Fruit fly (Drosophila melanogaster) whole organism, embryonic: ENCODE results near the gene Etl1.

Experiments
- Aef1 ChIP-seq: fragments of 200-800 bp; sonication (Bioruptor generic); IDR thresholded peaks from 3 replicates; pipeline ENCODE4 v1.3.6; 2022; ENCODE audit warnings: missing biosample characterization, missing genetic modification characterization
- Bgb ChIP-seq: fragments of 200-800 bp; sonication (Bioruptor generic); IDR thresholded peaks from 2 replicates; pipeline ENCODE4 v1.3.6; 2022; ENCODE audit warnings: missing biosample characterization, missing genetic modification characterization; ENCODE audit not compliant: partially characterized antibody
- CG10274 ChIP-seq: fragments of 200-800 bp; sonication (Bioruptor generic); optimal IDR thresholded peaks from 3 replicates; lab custom pipeline; 2017; ENCODE audit warnings: missing biosample characterization, mild to moderate bottlenecking, missing genetic modification characterization
- CG12104 ChIP-seq: fragments of 200-800 bp; sonication (Bioruptor generic); optimal IDR thresholded peaks from 3 replicates; lab custom pipeline; 2016; ENCODE audit warnings: missing biosample characterization, missing genetic modification characterization
- CG12155 ChIP-seq: fragments of 200-800 bp; sonication (Bioruptor generic); optimal IDR thresholded peaks from 3 replicates; lab custom pipeline; 2016; ENCODE audit warnings: missing biosample characterization, missing genetic modification characterization
- CG12769 ChIP-seq: fragments of 200-800 bp; sonication (Bioruptor generic); optimal IDR thresholded peaks from 2 replicates; lab custom pipeline; 2019; ENCODE audit warnings: missing biosample characterization, mild to moderate bottlenecking, missing genetic modification characterization, moderate library complexity
- CG14050 ChIP-seq: fragments of 200-800 bp; sonication (Bioruptor generic); IDR thresholded peaks from 3 replicates; pipeline ENCODE4 v1.3.6; 2022; ENCODE audit warnings: missing biosample characterization, missing genetic modification characterization
- CG1529 ChIP-seq: fragments of 200-800 bp; sonication (Bioruptor generic); optimal IDR thresholded peaks from 3 replicates; lab custom pipeline; 2018; ENCODE audit warnings: missing biosample characterization, missing genetic modification characterization
- CG15514 ChIP-seq: fragments of 200-800 bp; sonication (Bioruptor generic); optimal IDR thresholded peaks from 3 replicates; lab custom pipeline; 2017; ENCODE audit warnings: missing biosample characterization, missing genetic modification characterization, mild to moderate bottlenecking, moderate library complexity, missing genetic modification reagents
- CG1602 ChIP-seq: fragments of 200-800 bp; sonication (Bioruptor generic); optimal IDR thresholded peaks from 3 replicates; lab custom pipeline; 2016; ENCODE audit warnings: missing biosample characterization, missing genetic modification characterization
- CG17912 ChIP-seq: fragments of 200-800 bp; sonication (Bioruptor generic); optimal IDR thresholded peaks from 2 replicates; lab custom pipeline; 2018; ENCODE audit warnings: missing biosample characterization, mild to moderate bottlenecking, missing genetic modification characterization
- CG18619 ChIP-seq: fragments of 200-800 bp; sonication (Bioruptor generic); optimal IDR thresholded peaks from 3 replicates; lab custom pipeline; 2017; ENCODE audit warnings: missing biosample characterization, mild to moderate bottlenecking, missing genetic modification characterization
- CG31441 ChIP-seq: fragments of 200-800 bp; sonication (Bioruptor generic); IDR thresholded peaks from 2 replicates; pipeline ENCODE4 v1.3.6; 2022; ENCODE audit warnings: missing biosample characterization, missing genetic modification characterization
- CG32532 ChIP-seq: fragments of 200-800 bp; sonication (Bioruptor generic); IDR thresholded peaks from 2 replicates; pipeline ENCODE4 v1.3.6; 2022; ENCODE audit warnings: missing biosample characterization, missing genetic modification characterization
- CG4617 ChIP-seq: fragments of 200-800 bp; sonication (Bioruptor generic); optimal IDR thresholded peaks from 3 replicates; lab custom pipeline; 2016; ENCODE audit warnings: missing biosample characterization, missing genetic modification characterization, borderline replicate concordance
- CG5953 ChIP-seq: fragments of 200-800 bp; sonication (Bioruptor generic); IDR thresholded peaks from 2 replicates; pipeline ENCODE4 v1.3.6; 2022; ENCODE audit warnings: missing biosample characterization, missing genetic modification characterization
- CG7271 ChIP-seq: fragments of 200-800 bp; sonication (Bioruptor generic); optimal IDR thresholded peaks from 2 replicates; lab custom pipeline; 2018; ENCODE audit warnings: missing biosample characterization, mild to moderate bottlenecking, missing genetic modification characterization, moderate library complexity
- CG7928 ChIP-seq: fragments of 200-800 bp; sonication (Bioruptor generic); optimal IDR thresholded peaks from 2 replicates; lab custom pipeline; 2017; ENCODE audit warnings: missing biosample characterization, mild to moderate bottlenecking, missing genetic modification characterization
- CG8089 ChIP-seq: fragments of 200-800 bp; sonication (Bioruptor generic); optimal IDR thresholded peaks from 3 replicates; lab custom pipeline; 2016; ENCODE audit warnings: missing biosample characterization, missing genetic modification characterization
- CG8924 ChIP-seq: fragments of 200-800 bp; optimal IDR thresholded peaks from 3 replicates; lab custom pipeline; 2019; ENCODE audit warnings: missing biosample characterization, mild to moderate bottlenecking, missing genetic modification characterization, moderate library complexity
- CG9817 ChIP-seq: fragments of 200-800 bp; sonication (Bioruptor generic); optimal IDR thresholded peaks from 2 replicates; lab custom pipeline; 2018; ENCODE audit warnings: missing biosample characterization, mild to moderate bottlenecking, missing genetic modification characterization, moderate library complexity
- Dfd ChIP-seq, 2 experiments: fragments of >200 bp; optimal IDR thresholded peaks; 2 replicates each; lab custom pipeline; 2017; ENCODE audit warnings: missing biosample characterization in 2 of 2, missing genetic modification characterization in 2 of 2
- Dip2 ChIP-seq: fragments of 200-800 bp; sonication (Bioruptor generic); IDR thresholded peaks from 2 replicates; pipeline ENCODE4 v1.3.6; 2022; ENCODE audit warnings: missing biosample characterization, missing genetic modification characterization
- HLHmδ ChIP-seq: fragments of 200-800 bp; sonication (Bioruptor generic); optimal IDR thresholded peaks from 2 replicates; lab custom pipeline; 2018; ENCODE audit warnings: missing biosample characterization, mild to moderate bottlenecking, missing genetic modification characterization, moderate library complexity
- Hand ChIP-seq: fragments of 200-800 bp; sonication (Bioruptor generic); optimal IDR thresholded peaks from 2 replicates; lab custom pipeline; 2017; ENCODE audit warnings: mild to moderate bottlenecking, missing biosample characterization, missing genetic modification reagents, missing genetic modification characterization
- MESR4 ChIP-seq: fragments of 200-800 bp; sonication (Bioruptor generic); optimal IDR thresholded peaks from 2 replicates; lab custom pipeline; 2018; ENCODE audit warnings: missing biosample characterization, mild to moderate bottlenecking, missing genetic modification characterization, moderate library complexity
- NFAT ChIP-seq: fragments of 200-800 bp; sonication (Bioruptor generic); IDR thresholded peaks from 2 replicates; pipeline ENCODE4 v1.3.6; 2022; ENCODE audit warnings: missing biosample characterization, missing genetic modification characterization
- Ravus ChIP-seq: fragments of 200-800 bp; sonication (Bioruptor generic); IDR thresholded peaks from 2 replicates; pipeline ENCODE4 v1.3.6; 2022; ENCODE audit warnings: missing biosample characterization, missing genetic modification characterization
- Sry-δ ChIP-seq: fragments of 200-800 bp; sonication (Bioruptor generic); optimal IDR thresholded peaks from 2 replicates; lab custom pipeline; 2016; ENCODE audit warnings: missing biosample characterization, missing genetic modification characterization
- Xbp1 ChIP-seq: fragments of 200-800 bp; sonication (Bioruptor generic); optimal IDR thresholded peaks from 3 replicates; lab custom pipeline; 2016; ENCODE audit warnings: missing biosample characterization, mild to moderate bottlenecking, missing genetic modification characterization
- aop ChIP-seq: fragments of 200-800 bp; sonication (Bioruptor generic); IDR thresholded peaks from 2 replicates; pipeline ENCODE4 v1.3.6; 2022; ENCODE audit warnings: missing biosample characterization, missing genetic modification characterization
- ap ChIP-seq: fragments of 200-800 bp; sonication (Bioruptor generic); IDR thresholded peaks from 2 replicates; pipeline ENCODE4 v1.3.6; 2022; ENCODE audit warnings: missing biosample characterization, missing genetic modification characterization
- chm ChIP-seq: fragments of 200-800 bp; sonication (Bioruptor generic); IDR thresholded peaks from 2 replicates; pipeline ENCODE4 v1.3.6; 2022; ENCODE audit warnings: missing biosample characterization, missing genetic modification characterization
- ems ChIP-seq: fragments of 200-800 bp; sonication (Bioruptor generic); optimal IDR thresholded peaks from 3 replicates; lab custom pipeline; 2016; ENCODE audit warnings: missing biosample characterization, missing genetic modification characterization
- grn ChIP-seq: fragments of 200-800 bp; sonication (Bioruptor generic); optimal IDR thresholded peaks from 3 replicates; lab custom pipeline; 2017; ENCODE audit warnings: missing biosample characterization, missing genetic modification characterization
- gsb ChIP-seq: fragments of 200-800 bp; sonication (Bioruptor generic); IDR thresholded peaks from 2 replicates; pipeline ENCODE4 v1.3.6; 2022; ENCODE audit warnings: missing biosample characterization, missing genetic modification characterization
- inv ChIP-seq: fragments of 200-800 bp; sonication (Bioruptor generic); IDR thresholded peaks from 2 replicates; pipeline ENCODE4 v1.3.6; 2022; ENCODE audit warnings: missing biosample characterization, missing genetic modification characterization; ENCODE audit not compliant: partially characterized antibody
- jigr1 ChIP-seq: fragments of 200-800 bp; sonication (Bioruptor generic); IDR thresholded peaks from 3 replicates; pipeline ENCODE4 v1.3.6; 2022; ENCODE audit warnings: missing biosample characterization, missing genetic modification characterization
- klu ChIP-seq: fragments of 200-800 bp; sonication (Bioruptor generic); IDR thresholded peaks from 2 replicates; pipeline ENCODE4 v1.3.6; 2022; ENCODE audit warnings: missing biosample characterization, missing genetic modification characterization
- lov ChIP-seq, 2 experiments: fragments of 200-800 bp in 1 of 2; fragments of >200 bp in 1 of 2; sonication (Bioruptor generic) in 1 of 2; IDR thresholded peaks in 1 of 2; optimal IDR thresholded peaks in 1 of 2; 2 replicates in 1 of 2; 3 replicates in 1 of 2; pipeline versions ENCODE4 v1.3.6 to Lab custom; 2017 to 2022; ENCODE audit warnings: missing biosample characterization in 1 of 2, missing genetic modification characterization in 1 of 2
- pnt ChIP-seq: fragments of 200-800 bp; sonication (Bioruptor generic); optimal IDR thresholded peaks from 3 replicates; lab custom pipeline; 2016; ENCODE audit warnings: missing biosample characterization, missing genetic modification characterization
- psq ChIP-seq: fragments of 200-800 bp; sonication (Bioruptor generic); optimal IDR thresholded peaks from 2 replicates; lab custom pipeline; 2017; ENCODE audit warnings: missing biosample characterization, missing genetic modification characterization
- pum ChIP-seq: fragments of 200-800 bp; sonication (Bioruptor generic); optimal IDR thresholded peaks from 2 replicates; lab custom pipeline; 2016; ENCODE audit warnings: missing biosample characterization, missing genetic modification characterization
- repo ChIP-seq: fragments of 200-800 bp; sonication (Bioruptor generic); optimal IDR thresholded peaks from 2 replicates; lab custom pipeline; 2016; ENCODE audit warnings: missing biosample characterization, missing genetic modification characterization
- run ChIP-seq: fragments of 200-800 bp; sonication (Bioruptor generic); optimal IDR thresholded peaks from 3 replicates; lab custom pipeline; 2018; ENCODE audit warnings: missing biosample characterization, mild to moderate bottlenecking, missing genetic modification characterization
- sima ChIP-seq: fragments of 200-800 bp; sonication (Bioruptor generic); optimal IDR thresholded peaks from 2 replicates; lab custom pipeline; 2016; ENCODE audit warnings: missing biosample characterization, missing genetic modification characterization
- sna ChIP-seq: fragments of 200-800 bp; sonication (Bioruptor generic); IDR thresholded peaks from 2 replicates; pipeline ENCODE4 v1.3.6; 2022; ENCODE audit warnings: missing biosample characterization, missing genetic modification characterization; ENCODE audit not compliant: partially characterized antibody
- ttk ChIP-seq: fragments of 200-800 bp; sonication (Bioruptor generic); IDR thresholded peaks from 2 replicates; pipeline ENCODE4 v2.1.2; 2022; ENCODE audit warnings: missing biosample characterization, missing genetic modification characterization
- vfl ChIP-seq: fragments of 200-800 bp; sonication (Bioruptor generic); optimal IDR thresholded peaks from 2 replicates; lab custom pipeline; 2016; ENCODE audit warnings: missing biosample characterization, missing genetic modification characterization

Etl1 gene

dm6 chr2L:9918020-9918959, 5.9 kb upstream of the Etl1 start, which contains the start of the genes CG5885 and CG4598 (continued):
- TF ChIP-seq ttk (GFP tag; lab: Robert Waterston, UW) = no peak; the same call in 1 of the 2 replicates
- TF ChIP-seq klu = no peak; the same call in 1 of the 2 replicates
- peak; percentile 20 for TF ChIP-seq CG12769 (tag; lab: Kevin White, UChicago)
- peak; percentile 55 for TF ChIP-seq pnt
- peak; percentile 17 for TF ChIP-seq run (tag; lab: Kevin White, UChicago)
- peak; percentile 40 for TF ChIP-seq vfl (GFP tag; lab: Kevin White, UChicago)
- TF ChIP-seq Aef1 (GFP tag; lab: Robert Waterston, UW) = peak; percentile 43; the same call in 2 of the 3 replicates
- TF ChIP-seq sna = no peak
- TF ChIP-seq psq (GFP tag; lab: Kevin White, UChicago) = peak; percentile 42
- no peak; the same call in 1 of the 3 replicates for TF ChIP-seq CG14050 (GFP tag; lab: Robert Waterston, UW)
- peak; percentile 79 for TF ChIP-seq CG32532 (GFP tag; lab: Robert Waterston, UW)
- TF ChIP-seq HLHmδ = no peak
- TF ChIP-seq ems = peak; percentile 11
- TF ChIP-seq CG18619 (GFP tag; lab: Kevin White, UChicago) = peak; percentile 69
- peak; percentile 31 for TF ChIP-seq Ravus (GFP tag; lab: Robert Waterston, UW)
- no peak for TF ChIP-seq gsb (GFP tag; lab: Robert Waterston, UW)
- TF ChIP-seq NFAT (GFP tag; lab: Robert Waterston, UW) = peak; percentile 50
- peak; percentile 97 for TF ChIP-seq MESR4 (GFP tag; lab: Kevin White, UChicago)
- no peak for TF ChIP-seq aop (GFP tag; lab: Robert Waterston, UW)
- TF ChIP-seq CG9817 = peak; percentile 34
- TF ChIP-seq sima (GFP tag; lab: Kevin White, UChicago) = no peak
- peak; percentile 81 for TF ChIP-seq Xbp1 (GFP tag; lab: Kevin White, UChicago)
- peak; percentile 66 for TF ChIP-seq ap (GFP tag; lab: Robert Waterston, UW)
- no peak for TF ChIP-seq Hand (GFP tag; lab: Kevin White, UChicago)
- TF ChIP-seq jigr1 = no peak
- TF ChIP-seq repo = no peak
- peak; percentile 48 for TF ChIP-seq CG4617 (GFP tag; lab: Kevin White, UChicago)
- TF ChIP-seq CG10274 = no peak
- TF ChIP-seq CG7271 = no peak
- TF ChIP-seq CG12155 (GFP tag; lab: Kevin White, UChicago) = peak; percentile 69
- TF ChIP-seq pum (GFP tag; lab: Kevin White, UChicago) = no peak
- no peak for TF ChIP-seq CG8089 (GFP tag; lab: Kevin White, UChicago)
- TF ChIP-seq CG17912 (GFP tag; lab: Kevin White, UChicago) = peak; percentile 46
- peak; percentile 82 for TF ChIP-seq Sry-δ (GFP tag; lab: Kevin White, UChicago)
- peak; percentile 61 for TF ChIP-seq chm (GFP tag; lab: Robert Waterston, UW)
- peak; percentile 98 for TF ChIP-seq CG7928
- TF ChIP-seq CG8924 (tag; lab: Kevin White, UChicago) = peak; percentile 71
- peak; percentile 76 for TF ChIP-seq Bgb
- TF ChIP-seq inv (GFP tag; lab: Robert Waterston, UW) = peak; percentile 58
- no peak for TF ChIP-seq Dip2 (GFP tag; lab: Robert Waterston, UW)
- TF ChIP-seq CG15514 = peak; percentile 64
- no peak for TF ChIP-seq CG5953 (GFP tag; lab: Robert Waterston, UW)
- peak; percentile 45 for TF ChIP-seq CG12104 (GFP tag; lab: Kevin White, UChicago)
- TF ChIP-seq lov (optimal IDR thresholded peaks at IDR 0.05; lab: Kevin White, UChicago) = no peak
- TF ChIP-seq lov (GFP tag; IDR thresholded peaks at IDR 0.05; lab: Robert Waterston, UW) = no peak
- peak; percentile 49 for TF ChIP-seq CG1529 (GFP tag; lab: Kevin White, UChicago)
- TF ChIP-seq Dfd (GFP tag; optimal IDR thresholded peaks at IDR 0.05; lab: Kevin White, UChicago) = no peak
- peak; percentile 69 for TF ChIP-seq CG1602 (GFP tag; lab: Kevin White, UChicago)
- TF ChIP-seq grn (GFP tag; lab: Kevin White, UChicago) = no peak
- TF ChIP-seq CG31441 = peak; percentile 64
